Fruit fly (Drosophila melanogaster) whole organism, wandering third instar larva: ENCODE measurements around the gene CG13056.

Experiments used
- Abd-B ChIP-seq: fragments of >200 bp; optimal IDR thresholded peaks from 2 replicates; lab custom pipeline; 2017; ENCODE audit warnings: missing biosample characterization, missing genetic modification characterization
- CG32264 ChIP-seq: fragments of 200-800 bp; sonication (Bioruptor generic); optimal IDR thresholded peaks from 2 replicates; lab custom pipeline; 2016; ENCODE audit warnings: missing biosample characterization, missing genetic modification characterization
- CG9705 ChIP-seq: fragments of 200-800 bp; sonication (Bioruptor generic); optimal IDR thresholded peaks from 2 replicates; lab custom pipeline; 2018; ENCODE audit warnings: missing biosample characterization, mild to moderate bottlenecking, missing genetic modification characterization
- CrebA ChIP-seq: fragments of 200-800 bp; sonication (Bioruptor generic); optimal IDR thresholded peaks from 2 replicates; lab custom pipeline; 2016; ENCODE audit warnings: missing biosample characterization, mild to moderate bottlenecking, missing genetic modification characterization, borderline replicate concordance
- Dfd ChIP-seq: fragments of >200 bp; optimal IDR thresholded peaks from 2 replicates; lab custom pipeline; 2017; ENCODE audit warnings: missing biosample characterization, missing genetic modification characterization
- Dif ChIP-seq: fragments of 200-275, 200-300 bp; sonication (Bioruptor generic); optimal IDR thresholded peaks from 2 replicates; lab custom pipeline; 2018; ENCODE audit warnings: missing biosample characterization, missing genetic modification characterization; ENCODE audit not compliant: partially characterized antibody
- GATAd ChIP-seq: sonication (Bioruptor generic); optimal IDR thresholded peaks from 2 replicates; lab custom pipeline; 2016; ENCODE audit warnings: missing biosample characterization, missing genetic modification characterization
- HLH106 ChIP-seq: fragments of 200-800 bp; optimal IDR thresholded peaks from 3 replicates; lab custom pipeline; 2019; ENCODE audit warnings: missing biosample characterization, mild to moderate bottlenecking, missing genetic modification characterization, moderate library complexity
- Hnf4 ChIP-seq: fragments of 200-800 bp; sonication (Bioruptor generic); optimal IDR thresholded peaks from 2 replicates; lab custom pipeline; 2016; ENCODE audit warnings: missing biosample characterization, mild to moderate bottlenecking, missing genetic modification characterization
- Hr83 ChIP-seq: fragments of 200-300 bp; sonication (Bioruptor generic); optimal IDR thresholded peaks from 2 replicates; lab custom pipeline; 2016; ENCODE audit warnings: missing biosample characterization, mild to moderate bottlenecking, missing genetic modification characterization, moderate library complexity; ENCODE audit not compliant: poor library complexity, severe bottlenecking
- Mio ChIP-seq: sonication (Bioruptor generic); optimal IDR thresholded peaks from 2 replicates; lab custom pipeline; 2016; ENCODE audit warnings: missing biosample characterization, missing genetic modification characterization
- Myc ChIP-seq: fragments of >200 bp; optimal IDR thresholded peaks from 2 replicates; lab custom pipeline; 2017
- N ChIP-seq: fragments of >200 bp; optimal IDR thresholded peaks from 2 replicates; lab custom pipeline; 2018; ENCODE audit warnings: missing biosample characterization, missing external identifiers, missing genetic modification characterization
- OdsH ChIP-seq: fragments of 200-800 bp; sonication (Bioruptor generic); optimal IDR thresholded peaks from 2 replicates; lab custom pipeline; 2016; ENCODE audit warnings: missing biosample characterization, mild to moderate bottlenecking, missing genetic modification characterization
- Sp1 ChIP-seq: fragments of 200-800 bp; sonication (Bioruptor generic); optimal IDR thresholded peaks from 3 replicates; lab custom pipeline; 2019; ENCODE audit warnings: missing biosample characterization, mild to moderate bottlenecking, missing genetic modification characterization, moderate library complexity
- Vsx2 ChIP-seq: fragments of 200-300, 225-300 bp; sonication (Bioruptor generic); optimal IDR thresholded peaks from 2 replicates; lab custom pipeline; 2018; ENCODE audit warnings: missing biosample characterization, missing genetic modification characterization; ENCODE audit not compliant: partially characterized antibody
- br ChIP-seq: fragments of 200-800 bp; sonication (Bioruptor generic); optimal IDR thresholded peaks from 2 replicates; lab custom pipeline; 2016; ENCODE audit warnings: missing biosample characterization, missing genetic modification characterization
- dl ChIP-seq, 2 experiments: fragments of 175-275, 200-275 bp in 1 of 2; fragments of 200-275 bp in 1 of 2; sonication (Bioruptor generic); optimal IDR thresholded peaks; lab custom pipeline; 2018; ENCODE audit warnings: mild to moderate bottlenecking in 2 of 2, missing biosample characterization in 2 of 2, missing genetic modification characterization in 2 of 2, moderate library complexity in 2 of 2; ENCODE audit not compliant: partially characterized antibody in 2 of 2, insufficient read depth in 1 of 2
- dmrt93B ChIP-seq: fragments of 200-800 bp; sonication (Bioruptor generic); optimal IDR thresholded peaks from 2 replicates; lab custom pipeline; 2018; ENCODE audit warnings: missing biosample characterization, mild to moderate bottlenecking, missing genetic modification characterization
- dsf ChIP-seq: sonication (Bioruptor generic); optimal IDR thresholded peaks from 2 replicates; lab custom pipeline; 2016; ENCODE audit warnings: missing biosample characterization, missing genetic modification characterization, borderline replicate concordance
- fru ChIP-seq: fragments of 200-800 bp; sonication (Bioruptor generic); optimal IDR thresholded peaks from 3 replicates; lab custom pipeline; 2016; ENCODE audit warnings: missing biosample characterization, mild to moderate bottlenecking, missing genetic modification characterization
- jim ChIP-seq: fragments of 175-275, 200-325 bp; sonication (Bioruptor generic); optimal IDR thresholded peaks from 2 replicates; lab custom pipeline; 2016; ENCODE audit warnings: missing biosample characterization, mild to moderate bottlenecking, missing genetic modification characterization
- lola ChIP-seq: fragments of >200 bp; optimal IDR thresholded peaks from 2 replicates; lab custom pipeline; 2017; ENCODE audit warnings: missing biosample characterization, missing genetic modification characterization
- psq ChIP-seq: fragments of 200-800 bp; sonication (Bioruptor generic); optimal IDR thresholded peaks from 3 replicates; lab custom pipeline; 2017; ENCODE audit warnings: missing biosample characterization, mild to moderate bottlenecking, missing genetic modification characterization, moderate library complexity
- sage ChIP-seq: fragments of 200-800 bp; sonication (Bioruptor generic); optimal IDR thresholded peaks from 2 replicates; lab custom pipeline; 2016; ENCODE audit warnings: missing biosample characterization, mild to moderate bottlenecking, missing genetic modification characterization
- sv ChIP-seq: fragments of 200-800 bp; sonication (Bioruptor generic); optimal IDR thresholded peaks from 3 replicates; lab custom pipeline; 2016; ENCODE audit warnings: missing biosample characterization, missing genetic modification characterization
- tai ChIP-seq: sonication (Bioruptor generic); optimal IDR thresholded peaks from 2 replicates; lab custom pipeline; 2016; ENCODE audit warnings: missing biosample characterization, missing genetic modification characterization
- usp ChIP-seq: fragments of >200 bp; optimal IDR thresholded peaks from 2 replicates; lab custom pipeline; 2017; ENCODE audit warnings: missing biosample characterization, missing genetic modification characterization
- woc ChIP-seq: sonication (Bioruptor generic); optimal IDR thresholded peaks from 2 replicates; lab custom pipeline; 2016; ENCODE audit warnings: missing biosample characterization, mild to moderate bottlenecking, missing genetic modification characterization

Gene CG13056

DNA sequence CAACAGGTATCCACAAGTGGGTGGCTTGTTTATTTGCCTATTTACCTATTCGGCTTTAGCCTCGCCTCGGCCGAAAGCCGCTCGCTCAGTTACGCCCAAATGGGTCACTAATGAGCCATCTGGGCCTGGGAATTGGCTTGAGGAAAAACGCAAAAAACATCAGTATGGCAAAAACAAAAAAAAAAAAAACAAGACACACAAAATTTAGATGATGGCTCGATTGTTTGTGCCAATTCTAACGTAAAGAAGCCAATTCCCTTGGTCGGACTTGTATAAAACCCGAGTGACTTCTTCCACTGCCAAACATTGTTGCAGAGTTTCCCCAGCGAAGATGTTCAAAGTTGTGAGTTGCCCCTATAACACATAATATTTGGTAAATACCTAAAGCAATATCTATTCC lies 32.0 kb upstream of the CG13056 start, which contains the start of gene CG4982:
CG4982 (plus strand) TSS at position 301 of the 400 bp plus-strand sequence.
- no peak for TF ChIP-seq dsf (GFP tag; lab: Kevin White, UChicago)
- no peak for TF ChIP-seq lola
- TF ChIP-seq N (GFP tag; lab: Kevin White, UChicago), result no peak
- TF ChIP-seq Hr83 (GFP tag; lab: Kevin White, UChicago), result no peak
- TF ChIP-seq fru, result no peak
- TF ChIP-seq Myc, result no peak
- TF ChIP-seq psq (GFP tag; lab: Kevin White, UChicago), result no peak
- no peak for TF ChIP-seq br (GFP tag; lab: Kevin White, UChicago)
- TF ChIP-seq, all 38 proteins: peak for 0

- no peak for TF ChIP-seq sage (GFP tag; lab: Kevin White, UChicago)
- TF ChIP-seq OdsH (GFP tag; lab: Kevin White, UChicago), result no peak
- TF ChIP-seq CG9705 (GFP tag; lab: Kevin White, UChicago), result no peak
- no peak for TF ChIP-seq br (GFP tag; lab: Kevin White, UChicago)
- no peak for TF ChIP-seq dl (GFP tag; optimal IDR thresholded peaks at IDR 0.05; lab: Kevin White, UChicago; ENCODE audit: insufficient read depth in 1 of 2, partially characterized antibody in 2 of 2)
- TF ChIP-seq jim, result no peak
- TF ChIP-seq usp (GFP tag; lab: Kevin White, UChicago), result no peak
- TF ChIP-seq psq (GFP tag; lab: Kevin White, UChicago), result no peak
- TF ChIP-seq HLH106 (tag; lab: Kevin White, UChicago), result no peak
- TF ChIP-seq fru, result no peak
- TF ChIP-seq Hnf4, result no peak
- no peak for TF ChIP-seq Mio (GFP tag; lab: Kevin White, UChicago)
- no peak for TF ChIP-seq sv (GFP tag; lab: Kevin White, UChicago)
- no peak for TF ChIP-seq woc (GFP tag; lab: Kevin White, UChicago)
Measured at dm6 chr3L:16303078-16303477, 30.0 kb upstream of the CG13056 start, which contains the start of gene CG13044. TSS of gene CG13044 (minus strand) at chr3L:16303178.

dm6 chr3L:16303982-16304381 lies 29.1 kb upstream of the CG13056 start, which contains the start of gene CG43249:
TSS of gene CG43249 (plus strand) at chr3L:16304282.
- TF ChIP-seq CG32264 (no peak), Sp1 (GFP tag; lab: Kevin White, UChicago) (no peak), woc (GFP tag; lab: Kevin White, UChicago) (no peak), Vsx2 (GFP tag; lab: Kevin White, UChicago) (no peak), Dfd (GFP tag; lab: Kevin White, UChicago) (no peak), br (GFP tag; lab: Kevin White, UChicago) (no peak), dl (GFP tag; optimal IDR thresholded peaks at IDR 0.05; lab: Kevin White, UChicago; ENCODE audit: insufficient read depth in 1 of 2, partially characterized antibody in 2 of 2) (no peak), Dif (GFP tag; lab: Kevin White, UChicago) (no peak), HLH106 (tag; lab: Kevin White, UChicago) (no peak), tai (no peak), N (GFP tag; lab: Kevin White, UChicago) (no peak), fru (no peak), Mio (GFP tag; lab: Kevin White, UChicago) (no peak), CrebA (no peak), GATAd (no peak), psq (GFP tag; lab: Kevin White, UChicago) (no peak), Abd-B (GFP tag; lab: Kevin White, UChicago) (no peak), dmrt93B (GFP tag; lab: Kevin White, UChicago) (no peak), sage (GFP tag; lab: Kevin White, UChicago) (no peak)

- TF ChIP-seq sage (GFP tag; lab: Kevin White, UChicago) (no peak), Sp1 (GFP tag; lab: Kevin White, UChicago) (no peak), woc (GFP tag; lab: Kevin White, UChicago) (no peak), psq (GFP tag; lab: Kevin White, UChicago) (no peak)
Measured at dm6 chr3L:16305820-16306650, 27.1 kb upstream of the CG13056 start, which contains the start of the genes CG13043 and CG13063. TSS of gene CG13043 (minus strand) at chr3L:16305870. TSS of gene CG13063 (plus strand) at chr3L:16306600.
